Worm (Caenorhabditis elegans): Measurements from ENCODE around the gene spn-4.
A peak's percentile ranks its signal among the peaks of the same experiment; 100 is the strongest.

The spn-4 gene

DNA sequence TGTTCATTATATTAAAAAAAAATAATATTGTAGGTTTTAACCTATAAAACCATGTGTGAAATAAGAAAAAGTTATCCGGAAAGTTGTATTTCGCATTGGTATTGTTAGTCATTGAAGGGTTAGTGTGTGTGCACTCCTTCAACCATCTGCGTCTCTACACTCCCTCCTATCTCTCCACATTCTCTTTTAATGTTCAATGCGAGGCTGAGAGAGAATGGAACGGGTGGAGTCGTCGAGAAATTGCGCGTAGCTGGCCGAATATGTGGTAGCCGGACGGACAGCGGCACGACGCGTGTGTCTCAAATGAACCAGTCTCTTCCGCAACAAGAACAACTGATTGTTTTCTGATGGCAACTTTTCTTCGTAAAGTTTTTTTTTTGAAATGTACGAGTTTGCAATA is 12.2 kb upstream of the spn-4 start:
- TF ChIP-seq daf-8 (GFP tag; IDR thresholded peaks at IDR 0.05), result no peak
- no peak for TF ChIP-seq lin-1 (GFP tag; IDR thresholded peaks at IDR 0.05)
- TF ChIP-seq D1046.2 (GFP tag; IDR thresholded peaks at IDR 0.05), result no peak
- TF ChIP-seq lim-7 (GFP tag; IDR thresholded peaks at IDR 0.05), result no peak
- TF ChIP-seq mdl-1 (tag; optimal IDR thresholded peaks at IDR 0.05), result peak in 1 of 2 experiments; percentile 50
- TF ChIP-seq duxl-1 (tag; optimal IDR thresholded peaks at IDR 0.05; ENCODE audit: poor library complexity), result no peak
- no peak for TF ChIP-seq ceh-44 (GFP tag; IDR thresholded peaks at IDR 0.05)
- TF ChIP-seq vab-7 (GFP tag; IDR thresholded peaks at IDR 0.05), result no peak
- no peak for TF ChIP-seq lin-13 (GFP tag; optimal IDR thresholded peaks at IDR 0.05)
- TF ChIP-seq daf-16 (GFP tag; optimal IDR thresholded peaks at IDR 0.05), result no peak
- no peak for TF ChIP-seq daf-16 (tag; optimal IDR thresholded peaks at IDR 0.05)
- no peak for TF ChIP-seq ctbp-1 (GFP tag; IDR thresholded peaks at IDR 0.05)
- no peak for TF ChIP-seq mdt-29 (GFP tag; IDR thresholded peaks at IDR 0.05)
- TF ChIP-seq php-3 (GFP tag; IDR thresholded peaks at IDR 0.05), result no peak
- no peak for TF ChIP-seq dmd-6 (GFP tag; IDR thresholded peaks at IDR 0.05)
- TF ChIP-seq spr-3 (GFP tag; optimal IDR thresholded peaks at IDR 0.05), result no peak
- TF ChIP-seq fos-1 (tag; optimal IDR thresholded peaks at IDR 0.05), result no peak
- no peak for TF ChIP-seq ztf-11 (tag; optimal IDR thresholded peaks at IDR 0.05)
- TF ChIP-seq ZK546.5 (tag; optimal IDR thresholded peaks at IDR 0.05), result no peak
- TF ChIP-seq nhr-42 (GFP tag; IDR thresholded peaks at IDR 0.05), result no peak
- no peak for TF ChIP-seq ces-1 (GFP tag; optimal IDR thresholded peaks at IDR 0.05)
- no peak for TF ChIP-seq lin-15B (tag; optimal IDR thresholded peaks at IDR 0.05)
- TF ChIP-seq nhr-76 (tag; optimal IDR thresholded peaks at IDR 0.05), result no peak
- TF ChIP-seq egl-27 (tag; optimal IDR thresholded peaks at IDR 0.05), result no peak
- TF ChIP-seq zag-1 (tag; optimal IDR thresholded peaks at IDR 0.05), result no peak
- TF ChIP-seq zip-11 (GFP tag; IDR thresholded peaks at IDR 0.05), result no peak
- TF ChIP-seq hlh-30 (tag; optimal IDR thresholded peaks at IDR 0.05; ENCODE audit: insufficient read depth), result peak; percentile 0
- TF ChIP-seq hlh-11 (tag; optimal IDR thresholded peaks at IDR 0.05), result no peak
- peak; percentile 24 for TF ChIP-seq dve-1 (tag; optimal IDR thresholded peaks at IDR 0.05; ENCODE audit: insufficient read depth)
- no peak for TF ChIP-seq Y48G9A.11 (GFP tag; IDR thresholded peaks at IDR 0.05)
- TF ChIP-seq lin-39 (tag; optimal IDR thresholded peaks at IDR 0.05), result no peak
- TF ChIP-seq set-16 (GFP tag; IDR thresholded peaks at IDR 0.05), result no peak
- TF ChIP-seq nhr-41 (GFP tag; IDR thresholded peaks at IDR 0.05), result no peak
- no peak for TF ChIP-seq hif-1 (tag; optimal IDR thresholded peaks at IDR 0.05)
- TF ChIP-seq daf-19 (GFP tag; conservative IDR thresholded peaks at IDR 0.05), result no peak
- no peak for TF ChIP-seq aly-2 (tag; optimal IDR thresholded peaks at IDR 0.05)
- peak; percentile 18 for TF ChIP-seq nhr-11 (tag; optimal IDR thresholded peaks at IDR 0.05)
- no peak for TF ChIP-seq unc-130 (GFP tag; optimal IDR thresholded peaks at IDR 0.05)
- no peak for TF ChIP-seq ceh-32 (tag; optimal IDR thresholded peaks at IDR 0.05; ENCODE audit: poor library complexity)
- no peak for TF ChIP-seq F26F4.8 (GFP tag; conservative IDR thresholded peaks at IDR 0.05)
- no peak for TF ChIP-seq saeg-2 (GFP tag; IDR thresholded peaks at IDR 0.05)
- no peak for TF ChIP-seq daf-12 (tag; optimal IDR thresholded peaks at IDR 0.05)
- TF ChIP-seq ceh-20 (GFP tag; IDR thresholded peaks at IDR 0.05), result no peak
- TF ChIP-seq aha-1 (tag), result no peak
- no peak for TF ChIP-seq nhr-77 (tag; optimal IDR thresholded peaks at IDR 0.05)
- no peak for TF ChIP-seq snpc-4 (tag; optimal IDR thresholded peaks at IDR 0.05)
- no peak for TF ChIP-seq arid-1 (GFP tag; conservative IDR thresholded peaks at IDR 0.05)
- no peak for TF ChIP-seq snpc-1.2 (GFP tag; IDR thresholded peaks at IDR 0.05)
- TF ChIP-seq mep-1 (tag; optimal IDR thresholded peaks at IDR 0.05), result peak; percentile 56
- TF ChIP-seq nhr-237 (tag; optimal IDR thresholded peaks at IDR 0.05), result no peak
- TF ChIP-seq dpl-1 (GFP tag; optimal IDR thresholded peaks at IDR 0.05), result peak; percentile 36
- TF ChIP-seq ceh-28 (tag; optimal IDR thresholded peaks at IDR 0.05), result no peak
- TF ChIP-seq nhr-102 (tag; optimal IDR thresholded peaks at IDR 0.05), result no peak

Data from whole organism, L4 larva.